Fruit fly (Drosophila melanogaster) whole organism, embryonic: ENCODE measurements around the gene CG13484.

Source experiments
- CG11456 ChIP-seq: fragments of 200-800 bp; sonication (Bioruptor generic); IDR thresholded peaks from 3 replicates; pipeline ENCODE4 v1.3.6; 2022; ENCODE audit warnings: missing biosample characterization, missing genetic modification characterization
- CG42726 ChIP-seq: fragments of 200-800 bp; sonication (Bioruptor generic); IDR thresholded peaks from 2 replicates; pipeline ENCODE4 v1.3.6; 2022; ENCODE audit warnings: missing biosample characterization, missing genetic modification characterization; ENCODE audit not compliant: partially characterized antibody
- CG4854 ChIP-seq: fragments of 200-800 bp; sonication (Bioruptor generic); optimal IDR thresholded peaks from 2 replicates; lab custom pipeline; 2016; ENCODE audit warnings: missing biosample characterization, missing genetic modification characterization, inconsistent platforms
- Sin3A ChIP-seq: fragments of >200 bp; optimal IDR thresholded peaks from 2 replicates; lab custom pipeline; 2018
- Xrp1 ChIP-seq: fragments of 200-800 bp; sonication (Bioruptor generic); IDR thresholded peaks from 2 replicates; pipeline ENCODE4 v1.3.6; 2022; ENCODE audit warnings: missing biosample characterization, missing genetic modification characterization
- hkb ChIP-seq, 2 experiments: fragments of 200-800 bp in 1 of 2; fragments of >200 bp in 1 of 2; sonication (Bioruptor generic) in 1 of 2; IDR thresholded peaks in 1 of 2; optimal IDR thresholded peaks in 1 of 2; 2 replicates each; pipeline versions ENCODE4 v1.3.6 to Lab custom; 2017 to 2022; ENCODE audit warnings: missing biosample characterization in 1 of 2, missing genetic modification characterization in 1 of 2
- yki ChIP-seq: fragments of >200 bp; optimal IDR thresholded peaks from 3 replicates; lab custom pipeline; 2018

DNA sequence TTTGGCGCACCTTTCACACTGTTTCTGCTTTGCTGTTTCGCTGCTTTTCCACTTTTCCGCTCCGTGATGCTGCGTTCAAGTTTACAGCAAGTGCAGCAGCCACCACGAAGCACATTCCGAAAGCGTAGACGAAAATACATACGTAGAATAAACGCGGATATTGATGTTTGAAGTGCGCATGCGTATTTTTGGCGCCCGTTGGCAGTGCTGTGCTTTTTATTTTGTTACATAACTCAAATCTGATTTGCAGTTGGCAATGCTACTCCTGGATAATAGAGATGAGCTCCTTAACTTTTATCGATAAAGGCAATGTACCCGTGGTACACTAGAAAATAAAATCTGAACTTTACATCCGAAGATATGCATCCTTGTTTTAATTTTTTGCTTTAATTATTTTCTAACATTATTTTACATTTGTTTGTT, 46.2 kb downstream of the CG13484 start:
- TF ChIP-seq hkb (optimal IDR thresholded peaks at IDR 0.05; lab: Kevin White, UChicago), result no peak
- TF ChIP-seq hkb (GFP tag; IDR thresholded peaks at IDR 0.05; lab: Robert Waterston, UW), result no peak
- no peak for TF ChIP-seq Xrp1
- TF ChIP-seq CG4854, result no peak
- TF ChIP-seq CG11456, result no peak
- TF ChIP-seq CG42726, result no peak
- no peak for TF ChIP-seq Sin3A
- no peak for TF ChIP-seq yki (lab: Kevin White, UChicago)
